Worm (Caenorhabditis elegans) whole organism, mixed stage, embryonic: Measurements from ENCODE around the gene W04B5.5.

Experiments used
- M03D4.4 ChIP-seq: sonication (generic microtip); optimal IDR thresholded peaks from 2 replicates; lab custom pipeline; 2017; ENCODE audit warnings: mild to moderate bottlenecking, missing genetic modification characterization, missing compliant biosample characterization
- bed-3 ChIP-seq: fragments of 200-800 bp; sonication (Bioruptor generic); optimal IDR thresholded peaks from 3 replicates; lab custom pipeline; 2018; ENCODE audit warnings: mild to moderate bottlenecking, missing genetic modification characterization, moderate library complexity, missing compliant biosample characterization
- blmp-1 ChIP-seq: fragments of 150-350 bp; optimal IDR thresholded peaks from 2 replicates; lab custom pipeline; 2014; ENCODE audit warnings: missing biosample characterization, missing genetic modification characterization
- ceh-43 ChIP-seq: fragments of 200-800 bp; sonication (Bioruptor generic); optimal IDR thresholded peaks from 2 replicates; lab custom pipeline; 2018; ENCODE audit warnings: mild to moderate bottlenecking, missing genetic modification characterization, moderate library complexity, missing compliant biosample characterization
- ces-1 ChIP-seq: fragments of 150-350 bp; optimal IDR thresholded peaks from 2 replicates; lab custom pipeline; 2014; ENCODE audit warnings: missing biosample characterization, missing genetic modification reagents, missing genetic modification characterization
- drap-1 ChIP-seq: fragments of 200-800 bp; sonication (Bioruptor generic); optimal IDR thresholded peaks from 3 replicates; lab custom pipeline; 2018; ENCODE audit warnings: mild to moderate bottlenecking, missing genetic modification characterization, missing compliant biosample characterization
- elt-1 ChIP-seq: sonication (generic microtip); optimal IDR thresholded peaks from 2 replicates; lab custom pipeline; 2017; ENCODE audit warnings: missing genetic modification characterization, mild to moderate bottlenecking, missing compliant biosample characterization, antibody characterized with exemption, moderate library complexity, borderline replicate concordance; ENCODE audit not compliant: insufficient read depth
- elt-3 ChIP-seq: fragments of 150-350 bp; optimal IDR thresholded peaks from 2 replicates; lab custom pipeline; 2014; ENCODE audit warnings: missing biosample characterization, missing genetic modification characterization
- flh-1 ChIP-seq: fragments of 200-800 bp; sonication (Bioruptor generic); optimal IDR thresholded peaks from 2 replicates; lab custom pipeline; 2018; ENCODE audit warnings: mild to moderate bottlenecking, missing genetic modification characterization, moderate library complexity, missing compliant biosample characterization
- ham-2 ChIP-seq: fragments of 200-800 bp; sonication (Bioruptor generic); optimal IDR thresholded peaks from 2 replicates; lab custom pipeline; 2018; ENCODE audit warnings: mild to moderate bottlenecking, missing genetic modification characterization, missing compliant biosample characterization
- hlh-1 ChIP-seq: fragments of 150-350 bp; optimal IDR thresholded peaks from 2 replicates; lab custom pipeline; 2014; ENCODE audit warnings: missing biosample characterization, missing genetic modification reagents, missing genetic modification characterization
- lin-13 ChIP-seq: fragments of 150-350 bp; optimal IDR thresholded peaks from 2 replicates; lab custom pipeline; 2014; ENCODE audit warnings: missing biosample characterization, missing genetic modification characterization
- lin-32 ChIP-seq: fragments of 200-800 bp; sonication (Bioruptor generic); optimal IDR thresholded peaks from 2 replicates; lab custom pipeline; 2018; ENCODE audit warnings: mild to moderate bottlenecking, missing genetic modification characterization, missing compliant biosample characterization
- lsy-2 ChIP-seq: fragments of 150-350 bp; optimal IDR thresholded peaks from 2 replicates; lab custom pipeline; 2014; ENCODE audit warnings: missing biosample characterization, missing genetic modification characterization
- mab-5 ChIP-seq: fragments of 150-350 bp; optimal IDR thresholded peaks from 2 replicates; lab custom pipeline; 2014; ENCODE audit warnings: missing biosample characterization, missing genetic modification characterization
- mls-2 ChIP-seq: sonication (generic microtip); optimal IDR thresholded peaks from 2 replicates; lab custom pipeline; 2016; ENCODE audit warnings: mild to moderate bottlenecking, missing genetic modification characterization, moderate library complexity, missing compliant biosample characterization
- nhr-12 ChIP-seq: fragments of 150-350 bp; optimal IDR thresholded peaks from 2 replicates; lab custom pipeline; 2014; ENCODE audit warnings: missing biosample characterization, missing genetic modification characterization
- nhr-2 ChIP-seq: fragments of 150-350 bp; optimal IDR thresholded peaks from 2 replicates; lab custom pipeline; 2014; ENCODE audit warnings: missing biosample characterization, missing genetic modification characterization
- nhr-28 ChIP-seq: fragments of 150-350 bp; optimal IDR thresholded peaks from 2 replicates; lab custom pipeline; 2014; ENCODE audit warnings: missing biosample characterization, missing genetic modification characterization
- pha-4 ChIP-seq: fragments of 150-350 bp; optimal IDR thresholded peaks from 2 replicates; lab custom pipeline; 2018; ENCODE audit warnings: missing biosample characterization, missing genetic modification reagents, missing genetic modification characterization
- sem-2 ChIP-seq: fragments of 200-800 bp; sonication (Bioruptor generic); optimal IDR thresholded peaks from 2 replicates; lab custom pipeline; 2018; ENCODE audit warnings: mild to moderate bottlenecking, missing genetic modification characterization, missing compliant biosample characterization
- snpc-4 ChIP-seq: fragments of 150-350 bp; optimal IDR thresholded peaks from 2 replicates; lab custom pipeline; 2014; ENCODE audit warnings: missing biosample characterization, missing genetic modification characterization
- sptf-1 ChIP-seq: sonication (generic microtip); optimal IDR thresholded peaks from 2 replicates; lab custom pipeline; 2017; ENCODE audit warnings: mild to moderate bottlenecking, missing genetic modification characterization, moderate library complexity, missing compliant biosample characterization
- tbx-8 ChIP-seq: fragments of 200-800 bp; sonication (Bioruptor generic); optimal IDR thresholded peaks from 2 replicates; lab custom pipeline; 2018; ENCODE audit warnings: mild to moderate bottlenecking, missing genetic modification characterization, moderate library complexity, missing compliant biosample characterization
- unc-120 ChIP-seq: sonication (generic microtip); optimal IDR thresholded peaks from 2 replicates; lab custom pipeline; 2017; ENCODE audit warnings: missing genetic modification characterization, missing compliant biosample characterization; ENCODE audit not compliant: poor library complexity, severe bottlenecking
- unc-39 ChIP-seq: fragments of 150-350 bp; optimal IDR thresholded peaks from 2 replicates; lab custom pipeline; 2014; ENCODE audit warnings: missing biosample characterization, missing genetic modification characterization
- unc-62 ChIP-seq: fragments of 150-350 bp; optimal IDR thresholded peaks from 2 replicates; lab custom pipeline; 2014; ENCODE audit warnings: missing biosample characterization, missing genetic modification reagents, missing genetic modification characterization
- zip-8 ChIP-seq: fragments of 150-350 bp; optimal IDR thresholded peaks from 2 replicates; lab custom pipeline; 2014; ENCODE audit warnings: missing biosample characterization, missing genetic modification characterization
- ztf-11 ChIP-seq: fragments of 150-350 bp; optimal IDR thresholded peaks from 2 replicates; lab custom pipeline; 2014; ENCODE audit warnings: missing biosample characterization, missing genetic modification characterization

W04B5.5 gene

ce11 chrIII:2421226-2421625, 3.2 kb upstream of the W04B5.5 start:
- TF ChIP-seq elt-3 (tag; lab: Kevin White, UChicago) (no peak), mls-2 (no peak), drap-1 (no peak), lin-32 (GFP tag; lab: Kevin White, UChicago) (no peak), snpc-4 (tag; lab: Kevin White, UChicago) (no peak)

DNA sequence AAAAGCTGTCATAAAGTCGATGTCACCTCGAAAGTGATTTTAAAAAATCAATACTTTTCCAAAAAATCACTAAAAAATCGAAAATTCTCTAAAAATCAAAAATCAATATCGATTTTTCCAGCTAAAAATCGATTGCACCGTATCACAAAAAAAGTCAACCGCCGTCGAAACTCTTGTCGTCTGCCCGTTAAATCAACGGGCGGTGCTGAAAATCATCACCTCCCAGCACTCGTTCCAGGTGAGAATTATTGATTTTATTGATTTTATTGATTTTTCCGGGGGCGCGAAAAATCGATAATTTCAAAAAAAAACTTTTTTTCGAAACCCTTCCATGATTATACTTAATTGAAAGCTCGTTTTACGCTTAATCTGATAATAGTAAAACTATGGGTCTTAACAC, 1.5 kb upstream of the W04B5.5 start:
- TF ChIP-seq snpc-4 (tag; lab: Kevin White, UChicago) = no peak
- no peak for TF ChIP-seq pha-4 (tag; lab: Kevin White, UChicago)
- no peak for TF ChIP-seq nhr-12
- no peak for TF ChIP-seq M03D4.4
- no peak for TF ChIP-seq lin-13 (tag; lab: Kevin White, UChicago)
- TF ChIP-seq mab-5 = no peak
- TF ChIP-seq elt-1 (tag; lab: Kevin White, UChicago) = no peak
- TF ChIP-seq tbx-8 (GFP tag; lab: Kevin White, UChicago) = no peak
- no peak for TF ChIP-seq flh-1
- TF ChIP-seq zip-8 = no peak
- TF ChIP-seq bed-3 (GFP tag; lab: Kevin White, UChicago) = no peak
- no peak for TF ChIP-seq lsy-2 (tag; lab: Kevin White, UChicago)
- TF ChIP-seq ces-1 (GFP tag; lab: Kevin White, UChicago) = no peak
- TF ChIP-seq nhr-28 (tag; lab: Kevin White, UChicago) = no peak
- no peak for TF ChIP-seq unc-62 (GFP tag; lab: Kevin White, UChicago)
- TF ChIP-seq ham-2 = no peak
- TF ChIP-seq unc-39 (tag; lab: Kevin White, UChicago) = no peak
- no peak for TF ChIP-seq blmp-1 (tag; lab: Kevin White, UChicago)
- TF ChIP-seq unc-120 (tag; lab: Kevin White, UChicago) = no peak
- no peak for TF ChIP-seq ceh-43

DNA sequence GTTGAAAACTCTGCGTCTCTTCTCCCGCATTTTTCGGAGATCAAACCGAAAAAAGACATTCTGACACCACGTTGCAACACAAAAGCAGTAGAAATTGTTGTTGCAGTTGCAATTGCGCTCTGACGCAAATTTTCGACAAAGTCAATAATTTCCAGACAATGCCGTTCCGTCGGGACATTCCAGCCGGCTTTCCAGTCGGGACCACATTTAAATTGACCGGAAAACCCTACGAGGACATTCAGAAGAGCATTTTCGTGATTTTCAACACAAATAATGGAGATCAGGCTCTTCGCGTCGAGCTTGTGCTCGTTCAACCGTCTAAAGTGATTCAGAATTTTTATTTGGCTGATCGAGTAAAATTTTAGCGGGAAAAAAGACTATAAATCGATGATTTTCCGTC, 972 bp upstream of the W04B5.5 start:
- TF ChIP-seq hlh-1 (tag; lab: Kevin White, UChicago) (no peak), mls-2 (no peak), sem-2 (no peak), unc-120 (tag; lab: Kevin White, UChicago) (no peak), nhr-12 (no peak), ces-1 (GFP tag; lab: Kevin White, UChicago) (no peak), bed-3 (GFP tag; lab: Kevin White, UChicago) (no peak), elt-1 (tag; lab: Kevin White, UChicago) (no peak), ceh-43 (no peak), M03D4.4 (no peak), lin-32 (GFP tag; lab: Kevin White, UChicago) (no peak), sptf-1 (tag; lab: Kevin White, UChicago) (no peak), flh-1 (no peak), lin-13 (tag; lab: Kevin White, UChicago) (no peak), unc-62 (GFP tag; lab: Kevin White, UChicago) (no peak), zip-8 (no peak), ztf-11 (tag; lab: Kevin White, UChicago) (no peak), lsy-2 (tag; lab: Kevin White, UChicago) (no peak)

- TF ChIP-seq unc-62 (GFP tag; lab: Kevin White, UChicago) (no peak), ztf-11 (tag; lab: Kevin White, UChicago) (no peak), drap-1 (no peak), hlh-1 (tag; lab: Kevin White, UChicago) (no peak), nhr-12 (no peak), nhr-2 (tag; lab: Kevin White, UChicago) (no peak), unc-39 (tag; lab: Kevin White, UChicago) (no peak), lin-13 (tag; lab: Kevin White, UChicago) (no peak), ces-1 (GFP tag; lab: Kevin White, UChicago) (no peak), zip-8 (no peak), lsy-2 (tag; lab: Kevin White, UChicago) (no peak), sptf-1 (tag; lab: Kevin White, UChicago) (no peak), sem-2 (no peak), ham-2 (no peak), blmp-1 (tag; lab: Kevin White, UChicago) (no peak)
- TF ChIP-seq, all 35 proteins: peak for 0
Observed at ce11 chrIII:2410925-2411450, 7.0 kb downstream of the W04B5.5 start, which contains the start of gene mrpl-30. Gene mrpl-30, minus strand, starts transcription at chrIII:2410975.
